Worm (Caenorhabditis elegans): ENCODE data around the gene C04B4.1.

C04B4.1 gene

DNA sequence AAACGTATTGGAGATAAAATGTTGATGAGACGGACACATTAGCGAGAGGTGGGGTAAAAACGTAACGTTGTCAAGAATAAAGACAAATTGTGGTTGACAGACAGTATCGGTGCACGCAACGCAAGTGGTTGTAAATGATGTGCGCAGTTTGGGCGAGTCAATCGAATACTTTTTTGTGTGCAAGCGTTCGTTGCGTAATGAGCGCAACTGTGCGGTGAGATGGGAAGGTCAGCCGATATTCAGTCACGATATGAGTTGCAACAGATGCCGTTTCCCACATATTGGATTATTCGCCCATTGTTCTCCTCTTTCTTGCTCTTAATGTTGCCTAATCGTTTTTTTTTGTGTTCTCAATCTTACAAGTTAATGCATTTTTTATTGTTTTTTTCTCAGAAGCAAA is 40.2 kb downstream of the C04B4.1 start, which contains the start of gene ceh-40:
ceh-40 (minus strand) TSS at position 41 of the 400 bp plus-strand sequence.
- TF ChIP-seq nhr-237 (tag; optimal IDR thresholded peaks at IDR 0.05) (no peak), sma-9 (GFP tag; optimal IDR thresholded peaks at IDR 0.05) (no peak), sma-9 (tag; optimal IDR thresholded peaks at IDR 0.05) (no peak), nhr-12 (tag; optimal IDR thresholded peaks at IDR 0.05) (no peak), unc-39 (tag; optimal IDR thresholded peaks at IDR 0.05) (no peak), gmeb-1 (tag; optimal IDR thresholded peaks at IDR 0.05) (no peak), ceh-82 (tag; optimal IDR thresholded peaks at IDR 0.05) (no peak), blmp-1 (tag; optimal IDR thresholded peaks at IDR 0.05; ENCODE audit: insufficient read depth) (no peak), elt-3 (tag; optimal IDR thresholded peaks at IDR 0.05) (no peak), nhr-21 (tag; optimal IDR thresholded peaks at IDR 0.05) (no peak), skn-1 (tag; optimal IDR thresholded peaks at IDR 0.05) (no peak), C34F6.9 (tag; optimal IDR thresholded peaks at IDR 0.05) (no peak)

- TF ChIP-seq nhr-237 (tag; optimal IDR thresholded peaks at IDR 0.05) = no peak
- TF ChIP-seq nhr-129 (tag; optimal IDR thresholded peaks at IDR 0.05) = no peak
- no peak for TF ChIP-seq lin-13 (GFP tag; optimal IDR thresholded peaks at IDR 0.05)
- no peak for TF ChIP-seq nhr-6 (tag; optimal IDR thresholded peaks at IDR 0.05)
- TF ChIP-seq mbf-1 (tag; optimal IDR thresholded peaks at IDR 0.05) = no peak
- TF ChIP-seq dmd-4 (tag; optimal IDR thresholded peaks at IDR 0.05) = no peak
- no peak for TF ChIP-seq sma-9 (GFP tag; optimal IDR thresholded peaks at IDR 0.05)
- TF ChIP-seq sma-9 (tag; optimal IDR thresholded peaks at IDR 0.05) = no peak
- TF ChIP-seq mdl-1 (tag; optimal IDR thresholded peaks at IDR 0.05) = no peak
- TF ChIP-seq snpc-4 (tag; optimal IDR thresholded peaks at IDR 0.05) = no peak
- TF ChIP-seq nhr-10 (tag; optimal IDR thresholded peaks at IDR 0.05) = no peak
- TF ChIP-seq elt-1 (tag; optimal IDR thresholded peaks at IDR 0.05) = no peak
- no peak for TF ChIP-seq unc-55 (GFP tag; optimal IDR thresholded peaks at IDR 0.05)
- TF ChIP-seq lin-11 (tag; optimal IDR thresholded peaks at IDR 0.05) = no peak
- no peak for TF ChIP-seq fos-1 (tag; optimal IDR thresholded peaks at IDR 0.05)
- TF ChIP-seq crh-2 (tag; optimal IDR thresholded peaks at IDR 0.05) = no peak
- TF ChIP-seq elt-3 (tag; optimal IDR thresholded peaks at IDR 0.05) = no peak
- TF ChIP-seq C34F6.9 (tag; optimal IDR thresholded peaks at IDR 0.05) = no peak
- TF ChIP-seq nhr-11 (tag; optimal IDR thresholded peaks at IDR 0.05) = no peak
- TF ChIP-seq ztf-1 (GFP tag; conservative IDR thresholded peaks at IDR 0.05) = no peak
These were observed 40.8 kb downstream of the C04B4.1 start, which contains the start of gene F17A2.13 for ce11 chrX:12321357-12321756. Gene F17A2.13, plus strand, starts transcription at chrX:12321657.

DNA sequence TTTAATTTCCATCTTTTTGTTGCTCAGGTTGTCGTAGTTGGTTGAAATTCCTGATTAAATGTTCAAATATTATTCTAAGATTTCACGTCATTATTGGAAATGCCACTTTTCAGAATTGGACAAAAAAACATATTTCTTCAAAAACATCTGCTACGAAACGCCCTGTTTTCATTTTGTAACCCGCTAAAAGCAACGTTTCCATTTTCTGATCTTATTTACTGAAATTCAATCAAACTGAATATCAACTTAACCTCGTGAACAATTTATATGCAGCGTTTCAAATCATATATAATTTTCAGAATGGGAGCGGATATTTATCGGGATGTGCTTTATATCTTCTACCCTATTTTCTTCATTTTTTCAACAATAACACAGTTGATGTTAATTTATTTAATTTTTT is 42.9 kb downstream of the C04B4.1 start, which contains the start of gene srd-40:
srd-40 (plus strand) TSS at position 301 of the 400 bp plus-strand sequence.
- TF ChIP-seq lsy-2 (tag; optimal IDR thresholded peaks at IDR 0.05) (no peak), ztf-4 (tag; optimal IDR thresholded peaks at IDR 0.05) (no peak), mab-5 (tag; optimal IDR thresholded peaks at IDR 0.05) (no peak), dmd-4 (tag; optimal IDR thresholded peaks at IDR 0.05) (no peak), unc-55 (GFP tag; optimal IDR thresholded peaks at IDR 0.05) (no peak), nhr-23 (tag; optimal IDR thresholded peaks at IDR 0.05) (no peak), nhr-11 (tag; optimal IDR thresholded peaks at IDR 0.05) (no peak), elt-3 (tag; optimal IDR thresholded peaks at IDR 0.05) (no peak), mbf-1 (tag; optimal IDR thresholded peaks at IDR 0.05) (no peak), ceh-82 (tag; optimal IDR thresholded peaks at IDR 0.05) (no peak), R02D3.7 (tag; optimal IDR thresholded peaks at IDR 0.05) (no peak), aly-2 (tag; optimal IDR thresholded peaks at IDR 0.05) (no peak), F13H6.1 (tag; optimal IDR thresholded peaks at IDR 0.05) (no peak), gmeb-1 (tag; optimal IDR thresholded peaks at IDR 0.05) (no peak), blmp-1 (tag; optimal IDR thresholded peaks at IDR 0.05; ENCODE audit: insufficient read depth) (no peak), unc-39 (tag; optimal IDR thresholded peaks at IDR 0.05) (no peak), skn-1 (tag; optimal IDR thresholded peaks at IDR 0.05) (no peak), ceh-16 (tag; optimal IDR thresholded peaks at IDR 0.05) (no peak), ama-1 (optimal IDR thresholded peaks at IDR 0.05) (no peak)

DNA sequence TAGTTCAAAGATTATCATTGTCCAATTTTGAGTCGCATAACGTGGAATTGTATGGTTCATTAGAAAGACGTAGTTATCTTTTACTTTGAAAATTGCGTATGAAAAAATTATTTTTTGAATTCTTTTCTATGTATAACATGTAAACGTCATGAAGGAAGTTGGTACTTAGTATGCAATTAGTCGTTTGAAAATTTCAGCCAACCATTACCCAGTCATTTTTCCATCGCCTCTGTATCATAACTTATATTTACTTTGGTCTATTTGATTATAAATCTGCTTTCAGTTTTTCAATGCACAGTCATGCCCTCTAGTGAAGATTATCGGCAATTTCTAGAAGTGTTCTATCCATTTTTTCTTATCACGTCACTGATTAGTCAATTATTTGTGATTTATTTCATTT is 45.8 kb downstream of the C04B4.1 start, which contains the start of gene srd-41:
srd-41 (plus strand) TSS at position 301 of the 400 bp plus-strand sequence.
- TF ChIP-seq F13H6.1 (tag; optimal IDR thresholded peaks at IDR 0.05) (no peak), lsy-2 (tag; optimal IDR thresholded peaks at IDR 0.05) (no peak), sma-3 (GFP tag; optimal IDR thresholded peaks at IDR 0.05) (no peak), nhr-11 (tag; optimal IDR thresholded peaks at IDR 0.05) (no peak), sem-4 (tag; optimal IDR thresholded peaks at IDR 0.05) (no peak), alr-1 (tag; optimal IDR thresholded peaks at IDR 0.05) (no peak), mdl-1 (tag; optimal IDR thresholded peaks at IDR 0.05) (no peak), mab-5 (tag; optimal IDR thresholded peaks at IDR 0.05) (no peak), snpc-4 (tag; optimal IDR thresholded peaks at IDR 0.05) (no peak), nhr-25 (tag; optimal IDR thresholded peaks at IDR 0.05) (no peak), R02D3.7 (tag; optimal IDR thresholded peaks at IDR 0.05) (no peak), ztf-1 (GFP tag; conservative IDR thresholded peaks at IDR 0.05) (no peak), unc-39 (tag; optimal IDR thresholded peaks at IDR 0.05) (no peak), nhr-77 (tag; optimal IDR thresholded peaks at IDR 0.05) (no peak), lin-11 (tag; optimal IDR thresholded peaks at IDR 0.05) (no peak), dmd-4 (tag; optimal IDR thresholded peaks at IDR 0.05) (no peak), elt-3 (tag; optimal IDR thresholded peaks at IDR 0.05) (no peak), blmp-1 (tag; optimal IDR thresholded peaks at IDR 0.05; ENCODE audit: insufficient read depth) (no peak), zag-1 (tag; optimal IDR thresholded peaks at IDR 0.05) (no peak), lin-39 (tag; optimal IDR thresholded peaks at IDR 0.05) (no peak)

Measured in whole organism, L2 larva.